Fruit fly (Drosophila melanogaster) whole organism, embryonic: ENCODE measurements around the gene CG14352.

Source experiments
- CG10274 ChIP-seq: fragments of 200-800 bp; sonication (Bioruptor generic); optimal IDR thresholded peaks from 3 replicates; lab custom pipeline; 2017; ENCODE audit warnings: missing biosample characterization, mild to moderate bottlenecking, missing genetic modification characterization
- CG10654 ChIP-seq: fragments of 200-800 bp; sonication (Bioruptor generic); optimal IDR thresholded peaks from 2 replicates; lab custom pipeline; 2016; ENCODE audit warnings: missing biosample characterization, missing genetic modification characterization
- CG12299 ChIP-seq: fragments of 200-800 bp; sonication (Bioruptor generic); optimal IDR thresholded peaks from 2 replicates; lab custom pipeline; 2018; ENCODE audit warnings: missing biosample characterization, mild to moderate bottlenecking, missing genetic modification characterization
- CG14860 ChIP-seq: fragments of 200-800 bp; sonication (Bioruptor generic); IDR thresholded peaks from 3 replicates; pipeline ENCODE4 v1.3.6; 2022; ENCODE audit warnings: missing biosample characterization, missing genetic modification characterization; ENCODE audit not compliant: partially characterized antibody
- CG16813 ChIP-seq: fragments of 200-800 bp; sonication (Bioruptor generic); IDR thresholded peaks from 3 replicates; pipeline ENCODE4 v1.3.6; 2022; ENCODE audit warnings: missing biosample characterization, missing genetic modification characterization; ENCODE audit not compliant: partially characterized antibody
- CG16815 ChIP-seq: fragments of 200-800 bp; sonication (Bioruptor generic); optimal IDR thresholded peaks from 3 replicates; lab custom pipeline; 2017; ENCODE audit warnings: missing biosample characterization, mild to moderate bottlenecking, missing genetic modification characterization
- CG18764 ChIP-seq: fragments of 200-800 bp; sonication (Bioruptor generic); optimal IDR thresholded peaks from 3 replicates; lab custom pipeline; 2016; ENCODE audit warnings: missing biosample characterization, missing genetic modification characterization
- CG2120 ChIP-seq: fragments of 200-800 bp; sonication (Bioruptor generic); optimal IDR thresholded peaks from 3 replicates; lab custom pipeline; 2016; ENCODE audit warnings: missing biosample characterization, missing genetic modification characterization
- CG2889 ChIP-seq: fragments of 200-800 bp; sonication (Bioruptor generic); IDR thresholded peaks from 3 replicates; pipeline ENCODE4 v1.3.6; 2022; ENCODE audit warnings: missing biosample characterization, missing genetic modification characterization
- CG31365 ChIP-seq: fragments of 200-800 bp; sonication (Bioruptor generic); optimal IDR thresholded peaks from 2 replicates; lab custom pipeline; 2018; ENCODE audit warnings: missing biosample characterization, mild to moderate bottlenecking, missing genetic modification characterization
- CG31388 ChIP-seq: fragments of 200-800 bp; sonication (Bioruptor generic); optimal IDR thresholded peaks from 2 replicates; lab custom pipeline; 2016; ENCODE audit warnings: missing biosample characterization, missing genetic modification characterization
- CG32772 ChIP-seq: fragments of 200-800 bp; sonication (Bioruptor generic); IDR thresholded peaks from 2 replicates; pipeline ENCODE4 v1.3.6; 2022; ENCODE audit warnings: missing biosample characterization, missing genetic modification characterization
- CG34422 ChIP-seq: fragments of 200-800 bp; sonication (Bioruptor generic); IDR thresholded peaks from 3 replicates; pipeline ENCODE4 v1.3.6; 2022; ENCODE audit warnings: missing biosample characterization, missing genetic modification characterization
- CG3847 ChIP-seq: fragments of 200-800 bp; sonication (Bioruptor generic); IDR thresholded peaks from 2 replicates; pipeline ENCODE4 v1.3.6; 2022; ENCODE audit warnings: missing biosample characterization, missing genetic modification characterization
- CG4282 ChIP-seq: fragments of 200-800 bp; sonication (Bioruptor generic); optimal IDR thresholded peaks from 2 replicates; lab custom pipeline; 2016; ENCODE audit warnings: missing biosample characterization, missing genetic modification characterization
- CG4360 ChIP-seq: fragments of 200-800 bp; sonication (Bioruptor generic); IDR thresholded peaks from 2 replicates; pipeline ENCODE4 v1.3.6; 2022; ENCODE audit warnings: missing biosample characterization, missing genetic modification characterization
- CG4707 ChIP-seq: fragments of 200-800 bp; sonication (Bioruptor generic); optimal IDR thresholded peaks from 2 replicates; lab custom pipeline; 2018; ENCODE audit warnings: missing biosample characterization, mild to moderate bottlenecking, missing genetic modification characterization, moderate library complexity
- CG4730 ChIP-seq: fragments of 200-800 bp; sonication (Bioruptor generic); IDR thresholded peaks from 2 replicates; pipeline ENCODE4 v1.3.6; 2022; ENCODE audit warnings: missing biosample characterization, missing genetic modification characterization
- CG7786 ChIP-seq: fragments of 200-800 bp; sonication (Bioruptor generic); optimal IDR thresholded peaks from 2 replicates; lab custom pipeline; 2016; ENCODE audit warnings: missing biosample characterization, missing genetic modification characterization
- CG9609 ChIP-seq: fragments of 200-800 bp; sonication (Bioruptor generic); optimal IDR thresholded peaks from 3 replicates; lab custom pipeline; 2016; ENCODE audit warnings: missing biosample characterization, missing genetic modification characterization
- CG9797 ChIP-seq: fragments of 200-800 bp; sonication (Bioruptor generic); optimal IDR thresholded peaks from 3 replicates; lab custom pipeline; 2018; ENCODE audit warnings: missing biosample characterization, mild to moderate bottlenecking, missing genetic modification characterization
- Dp ChIP-seq: fragments of 200-800 bp; sonication (Bioruptor generic); optimal IDR thresholded peaks from 2 replicates; lab custom pipeline; 2018; ENCODE audit warnings: missing biosample characterization, mild to moderate bottlenecking, missing genetic modification characterization, moderate library complexity
- E2f2 ChIP-seq: fragments of 200-800 bp; sonication (Bioruptor generic); IDR thresholded peaks from 2 replicates; pipeline ENCODE4 v1.3.6; 2022; ENCODE audit warnings: missing biosample characterization, missing genetic modification characterization
- HHEX ChIP-seq: fragments of 200-800 bp; sonication (Bioruptor generic); optimal IDR thresholded peaks from 3 replicates; lab custom pipeline; 2017; ENCODE audit warnings: missing biosample characterization, mild to moderate bottlenecking, missing genetic modification characterization, missing genetic modification reagents
- HLH3B ChIP-seq: fragments of 200-800 bp; sonication (Bioruptor generic); IDR thresholded peaks from 2 replicates; pipeline ENCODE4 v1.3.6; 2022; ENCODE audit warnings: missing biosample characterization, missing genetic modification characterization
- Hmx ChIP-seq: fragments of 200-800 bp; sonication (Bioruptor generic); optimal IDR thresholded peaks from 2 replicates; lab custom pipeline; 2016; ENCODE audit warnings: missing biosample characterization, missing genetic modification characterization
- Lpt ChIP-seq: fragments of >200 bp; optimal IDR thresholded peaks from 2 replicates; lab custom pipeline; 2018; ENCODE audit warnings: missing biosample characterization, missing genetic modification characterization
- Meics ChIP-seq: fragments of 200-800 bp; sonication (Bioruptor generic); optimal IDR thresholded peaks from 2 replicates; lab custom pipeline; 2017; ENCODE audit warnings: missing biosample characterization, mild to moderate bottlenecking, missing genetic modification characterization
- Nf-YA ChIP-seq: fragments of 200-800 bp; sonication (Bioruptor generic); IDR thresholded peaks from 2 replicates; pipeline ENCODE4 v1.3.6; 2022; ENCODE audit warnings: missing biosample characterization, missing genetic modification characterization
- PHDP ChIP-seq: fragments of 200-800 bp; sonication (Bioruptor generic); optimal IDR thresholded peaks from 3 replicates; lab custom pipeline; 2018; ENCODE audit warnings: missing biosample characterization, mild to moderate bottlenecking, missing genetic modification characterization, moderate library complexity
- Trl ChIP-seq, 3 experiments: fragments of >200 bp in 2 of 3; fragments of 200-800 bp in 1 of 3; sonication (Bioruptor generic) in 1 of 3; optimal IDR thresholded peaks; 2 replicates in 1 of 3; 3 replicates in 2 of 3; lab custom pipeline; 2016 to 2017; ENCODE audit warnings: missing biosample characterization in 1 of 3, missing genetic modification characterization in 1 of 3
- Xrp1 ChIP-seq: fragments of 200-800 bp; sonication (Bioruptor generic); IDR thresholded peaks from 2 replicates; pipeline ENCODE4 v1.3.6; 2022; ENCODE audit warnings: missing biosample characterization, missing genetic modification characterization
- cad ChIP-seq: fragments of >200 bp; optimal IDR thresholded peaks from 2 replicates; lab custom pipeline; 2017; ENCODE audit warnings: missing biosample characterization, missing genetic modification characterization
- chn ChIP-seq: fragments of 200-800 bp; sonication (Bioruptor generic); optimal IDR thresholded peaks from 2 replicates; lab custom pipeline; 2016; ENCODE audit warnings: missing biosample characterization, missing genetic modification characterization
- corto ChIP-seq: fragments of 200-800 bp; sonication (Bioruptor generic); optimal IDR thresholded peaks from 2 replicates; lab custom pipeline; 2016; ENCODE audit warnings: missing biosample characterization, mild to moderate bottlenecking, missing genetic modification characterization, moderate library complexity
- crc ChIP-seq: fragments of 200-800 bp; sonication (Bioruptor generic); optimal IDR thresholded peaks from 2 replicates; lab custom pipeline; 2016; ENCODE audit warnings: missing biosample characterization, missing genetic modification characterization
- exex ChIP-seq: fragments of 200-800 bp; sonication (Bioruptor generic); optimal IDR thresholded peaks from 4 replicates; lab custom pipeline; 2018; ENCODE audit warnings: missing biosample characterization, mild to moderate bottlenecking, missing genetic modification characterization, moderate library complexity
- h ChIP-seq: fragments of >200 bp; optimal IDR thresholded peaks from 2 replicates; lab custom pipeline; 2017
- hkb ChIP-seq, 2 experiments: fragments of 200-800 bp in 1 of 2; fragments of >200 bp in 1 of 2; sonication (Bioruptor generic) in 1 of 2; IDR thresholded peaks in 1 of 2; optimal IDR thresholded peaks in 1 of 2; 2 replicates each; pipeline versions ENCODE4 v1.3.6 to Lab custom; 2017 to 2022; ENCODE audit warnings: missing biosample characterization in 1 of 2, missing genetic modification characterization in 1 of 2
- hth ChIP-seq: fragments of >200 bp; optimal IDR thresholded peaks from 2 replicates; lab custom pipeline; 2017; ENCODE audit warnings: inconsistent platforms
- nerfin-1 ChIP-seq: fragments of 200-800 bp; sonication (Bioruptor generic); optimal IDR thresholded peaks from 3 replicates; lab custom pipeline; 2019; ENCODE audit warnings: missing biosample characterization, mild to moderate bottlenecking, missing genetic modification characterization, moderate library complexity
- nerfin-2 ChIP-seq: fragments of 200-800 bp; sonication (Bioruptor generic); IDR thresholded peaks from 2 replicates; pipeline ENCODE4 v1.3.6; 2022; ENCODE audit warnings: missing biosample characterization, missing genetic modification characterization; ENCODE audit not compliant: partially characterized antibody
- oc ChIP-seq: fragments of 200-800 bp; sonication (Bioruptor generic); optimal IDR thresholded peaks from 2 replicates; lab custom pipeline; 2018; ENCODE audit warnings: missing biosample characterization, mild to moderate bottlenecking, missing genetic modification characterization, moderate library complexity
- org-1 ChIP-seq: fragments of 200-800 bp; sonication (Bioruptor generic); optimal IDR thresholded peaks from 2 replicates; lab custom pipeline; 2017; ENCODE audit warnings: missing biosample characterization, missing genetic modification characterization
- prd ChIP-seq, 3 experiments: fragments of >200 bp in 2 of 3; fragments of 200-800 bp in 1 of 3; sonication (Bioruptor generic) in 1 of 3; optimal IDR thresholded peaks in 2 of 3; IDR thresholded peaks in 1 of 3; 2 replicates in 2 of 3; 3 replicates in 1 of 3; pipeline versions ENCODE4 v1.3.6 to Lab custom; 2017 to 2022; ENCODE audit warnings: missing biosample characterization in 1 of 3, missing genetic modification characterization in 1 of 3
- psq ChIP-seq: fragments of 200-800 bp; sonication (Bioruptor generic); optimal IDR thresholded peaks from 2 replicates; lab custom pipeline; 2017; ENCODE audit warnings: missing biosample characterization, missing genetic modification characterization
- rib ChIP-seq: fragments of 200-800 bp; sonication (Bioruptor generic); IDR thresholded peaks from 2 replicates; pipeline ENCODE4 v1.3.6; 2022; ENCODE audit warnings: missing biosample characterization, missing genetic modification characterization
- tin ChIP-seq: fragments of 200-800 bp; sonication (Bioruptor generic); optimal IDR thresholded peaks from 3 replicates; lab custom pipeline; 2016; ENCODE audit warnings: missing biosample characterization, missing genetic modification characterization
- tx ChIP-seq: fragments of 200-800 bp; sonication (Bioruptor generic); optimal IDR thresholded peaks from 2 replicates; lab custom pipeline; 2016; ENCODE audit warnings: missing biosample characterization, missing genetic modification characterization
- zf30C ChIP-seq: fragments of 200-800 bp; sonication (Bioruptor generic); optimal IDR thresholded peaks from 3 replicates; lab custom pipeline; 2018; ENCODE audit warnings: missing biosample characterization, mild to moderate bottlenecking, missing genetic modification characterization

The CG14352 gene

dm6 chr2L:1643252-1643864 lies 32.1 kb downstream of the CG14352 start (continued):
- TF ChIP-seq org-1 (GFP tag; lab: Kevin White, UChicago) (peak; percentile 97), CG4730 (peak; percentile 94), exex (tag; lab: Kevin White, UChicago) (peak; percentile 94), HLH3B (GFP tag; lab: Robert Waterston, UW) (peak; percentile 97), CG3847 (GFP tag; lab: Robert Waterston, UW) (peak; percentile 97), crc (GFP tag; lab: Kevin White, UChicago) (peak; percentile 86), oc (peak; percentile 86), hkb (optimal IDR thresholded peaks at IDR 0.05; lab: Kevin White, UChicago) (no peak), hkb (GFP tag; IDR thresholded peaks at IDR 0.05; lab: Robert Waterston, UW) (peak; percentile 98), tin (GFP tag; lab: Kevin White, UChicago) (peak; percentile 95), Xrp1 (GFP tag; lab: Robert Waterston, UW) (peak; percentile 96), chn (GFP tag; lab: Kevin White, UChicago) (peak; percentile 65), CG2889 (GFP tag; lab: Robert Waterston, UW) (peak; percentile 93), CG4707 (GFP tag; lab: Kevin White, UChicago) (peak; percentile 79), CG34422 (GFP tag; lab: Robert Waterston, UW) (peak; percentile 98), CG9797 (peak; percentile 14), corto (GFP tag; lab: Kevin White, UChicago) (no peak), CG9609 (GFP tag; lab: Kevin White, UChicago) (peak; percentile 86), CG14860 (GFP tag; lab: Robert Waterston, UW) (peak; percentile 38; the same call in 1 of the 3 replicates), prd (optimal IDR thresholded peaks at IDR 0.05; lab: Kevin White, UChicago) (no peak), prd (GFP tag; IDR thresholded peaks at IDR 0.05; lab: Robert Waterston, UW) (peak; percentile 97), CG4282 (GFP tag; lab: Kevin White, UChicago) (peak; percentile 16), CG10274 (peak; percentile 92), CG10654 (GFP tag; lab: Kevin White, UChicago) (peak; percentile 94), rib (GFP tag; lab: Robert Waterston, UW) (peak; percentile 94), tx (GFP tag; lab: Kevin White, UChicago) (peak; percentile 87), cad (GFP tag; lab: Kevin White, UChicago) (no peak), Lpt (GFP tag; lab: Kevin White, UChicago) (no peak), Trl (optimal IDR thresholded peaks at IDR 0.05; lab: Kevin White, UChicago) (peak; percentile 40 to 78), Trl (GFP tag; optimal IDR thresholded peaks at IDR 0.05; lab: Kevin White, UChicago) (peak; percentile 84), CG31388 (GFP tag; lab: Kevin White, UChicago) (peak; percentile 79), CG18764 (GFP tag; lab: Kevin White, UChicago) (peak; percentile 89), CG16813 (GFP tag; lab: Robert Waterston, UW) (no peak), psq (GFP tag; lab: Kevin White, UChicago) (peak; percentile 98), Nf-YA (GFP tag; lab: Robert Waterston, UW) (peak; percentile 94), hth (lab: Kevin White, UChicago) (no peak), PHDP (tag; lab: Kevin White, UChicago) (peak; percentile 98), CG4360 (GFP tag; lab: Robert Waterston, UW) (no peak), Meics (peak; percentile 98), h (lab: Kevin White, UChicago) (no peak), CG2120 (GFP tag; lab: Kevin White, UChicago) (peak; percentile 97), CG32772 (peak; percentile 92), nerfin-2 (GFP tag; lab: Robert Waterston, UW) (no peak), E2f2 (GFP tag; lab: Robert Waterston, UW) (peak; percentile 83), Hmx (GFP tag; lab: Kevin White, UChicago) (peak; percentile 87), CG12299 (tag; lab: Kevin White, UChicago) (peak; percentile 97), nerfin-1 (tag; lab: Kevin White, UChicago) (peak; percentile 96), zf30C (GFP tag; lab: Kevin White, UChicago) (peak; percentile 15), Dp (GFP tag; lab: Kevin White, UChicago) (peak; percentile 25), CG16815 (peak; percentile 90), HHEX (peak; percentile 98), CG31365 (tag; lab: Kevin White, UChicago) (peak; percentile 83), CG7786 (GFP tag; lab: Kevin White, UChicago) (peak; percentile 86)
